Fruit fly (Drosophila melanogaster) whole organism, embryonic: ENCODE measurements around the gene CG13258.

Source experiments
- Abd-B ChIP-seq: fragments of 200-800 bp; sonication (Bioruptor generic); optimal IDR thresholded peaks from 2 replicates; lab custom pipeline; 2018; ENCODE audit warnings: missing biosample characterization, mild to moderate bottlenecking, missing genetic modification characterization, moderate library complexity
- Ada2b ChIP-seq: fragments of 200-800 bp; sonication (Bioruptor generic); IDR thresholded peaks from 2 replicates; pipeline ENCODE4 v1.3.6; 2022; ENCODE audit warnings: missing biosample characterization, missing genetic modification characterization
- Atf-2 ChIP-seq: fragments of 200-800 bp; sonication (Bioruptor generic); optimal IDR thresholded peaks from 2 replicates; lab custom pipeline; 2016; ENCODE audit warnings: missing biosample characterization, missing genetic modification characterization
- BEAF-32 ChIP-seq: fragments of 200-800 bp; sonication (Bioruptor generic); optimal IDR thresholded peaks from 3 replicates; lab custom pipeline; 2017; ENCODE audit warnings: missing biosample characterization, missing genetic modification characterization, mild to moderate bottlenecking, moderate library complexity, missing genetic modification reagents
- CG10209 ChIP-seq: fragments of 200-800 bp; sonication (Bioruptor generic); optimal IDR thresholded peaks from 3 replicates; lab custom pipeline; 2017; ENCODE audit warnings: missing biosample characterization, mild to moderate bottlenecking, missing genetic modification characterization, missing genetic modification reagents
- CG11247 ChIP-seq: fragments of 200-800 bp; sonication (Bioruptor generic); IDR thresholded peaks from 2 replicates; pipeline ENCODE4 v1.3.6; 2022; ENCODE audit warnings: missing biosample characterization, missing genetic modification characterization
- CG11695 ChIP-seq: fragments of 200-800 bp; sonication (Bioruptor generic); IDR thresholded peaks from 3 replicates; pipeline ENCODE4 v1.3.6; 2022; ENCODE audit warnings: missing biosample characterization, missing genetic modification characterization
- CG13287 ChIP-seq: fragments of 200-800 bp; sonication (Bioruptor generic); IDR thresholded peaks from 2 replicates; pipeline ENCODE4 v1.3.6; 2022; ENCODE audit warnings: missing biosample characterization, missing genetic modification characterization; ENCODE audit not compliant: partially characterized antibody
- CG13296 ChIP-seq: fragments of 200-800 bp; sonication (Bioruptor generic); optimal IDR thresholded peaks from 3 replicates; lab custom pipeline; 2018; ENCODE audit warnings: missing biosample characterization, mild to moderate bottlenecking, missing genetic modification characterization
- CG15073 ChIP-seq: fragments of 200-800 bp; sonication (Bioruptor generic); optimal IDR thresholded peaks from 2 replicates; lab custom pipeline; 2016; ENCODE audit warnings: missing biosample characterization, missing genetic modification characterization
- CG16863 ChIP-seq: fragments of 200-800 bp; sonication (Bioruptor generic); optimal IDR thresholded peaks from 3 replicates; lab custom pipeline; 2016; ENCODE audit warnings: missing biosample characterization, missing genetic modification characterization
- CG17186 ChIP-seq: fragments of 200-800 bp; sonication (Bioruptor generic); optimal IDR thresholded peaks from 3 replicates; lab custom pipeline; 2017; ENCODE audit warnings: missing biosample characterization, missing genetic modification reagents, missing genetic modification characterization
- CG2678 ChIP-seq: fragments of 200-800 bp; sonication (Bioruptor generic); optimal IDR thresholded peaks from 3 replicates; lab custom pipeline; 2019; ENCODE audit warnings: missing biosample characterization, mild to moderate bottlenecking, missing genetic modification characterization, moderate library complexity
- CG30431 ChIP-seq: fragments of 200-800 bp; sonication (Bioruptor generic); optimal IDR thresholded peaks from 2 replicates; lab custom pipeline; 2017; ENCODE audit warnings: missing biosample characterization, missing genetic modification characterization
- CG3065 ChIP-seq: fragments of 200-800 bp; sonication (Bioruptor generic); optimal IDR thresholded peaks from 2 replicates; lab custom pipeline; 2016; ENCODE audit warnings: missing biosample characterization, missing genetic modification characterization
- CG31365 ChIP-seq: fragments of 200-800 bp; sonication (Bioruptor generic); optimal IDR thresholded peaks from 2 replicates; lab custom pipeline; 2018; ENCODE audit warnings: missing biosample characterization, mild to moderate bottlenecking, missing genetic modification characterization
- CG31441 ChIP-seq: fragments of 200-800 bp; sonication (Bioruptor generic); IDR thresholded peaks from 2 replicates; pipeline ENCODE4 v1.3.6; 2022; ENCODE audit warnings: missing biosample characterization, missing genetic modification characterization
- CG3995 ChIP-seq: fragments of 200-800 bp; sonication (Bioruptor generic); optimal IDR thresholded peaks from 3 replicates; lab custom pipeline; 2016; ENCODE audit warnings: missing biosample characterization, missing genetic modification characterization
- CG7271 ChIP-seq: fragments of 200-800 bp; sonication (Bioruptor generic); optimal IDR thresholded peaks from 2 replicates; lab custom pipeline; 2018; ENCODE audit warnings: missing biosample characterization, mild to moderate bottlenecking, missing genetic modification characterization, moderate library complexity
- CG8765 ChIP-seq: fragments of 200-800 bp; sonication (Bioruptor generic); IDR thresholded peaks from 2 replicates; pipeline ENCODE4 v1.3.6; 2022; ENCODE audit warnings: missing biosample characterization, missing genetic modification characterization
- CG9797 ChIP-seq: fragments of 200-800 bp; sonication (Bioruptor generic); optimal IDR thresholded peaks from 3 replicates; lab custom pipeline; 2018; ENCODE audit warnings: missing biosample characterization, mild to moderate bottlenecking, missing genetic modification characterization
- HHEX ChIP-seq: fragments of 200-800 bp; sonication (Bioruptor generic); optimal IDR thresholded peaks from 3 replicates; lab custom pipeline; 2017; ENCODE audit warnings: missing biosample characterization, mild to moderate bottlenecking, missing genetic modification characterization, missing genetic modification reagents
- Hmr ChIP-seq: fragments of 200-800 bp; sonication (Bioruptor generic); optimal IDR thresholded peaks from 3 replicates; lab custom pipeline; 2017; ENCODE audit warnings: mild to moderate bottlenecking, missing biosample characterization, missing genetic modification reagents, missing genetic modification characterization
- Kr ChIP-seq: fragments of 200-800 bp; sonication (Bioruptor generic); optimal IDR thresholded peaks from 2 replicates; lab custom pipeline; 2017; ENCODE audit warnings: missing biosample characterization, mild to moderate bottlenecking, missing genetic modification characterization
- NC2β ChIP-seq: fragments of 200-800 bp; sonication (Bioruptor generic); optimal IDR thresholded peaks from 2 replicates; lab custom pipeline; 2016; ENCODE audit warnings: missing biosample characterization, missing genetic modification characterization
- Pdp1 ChIP-seq, 2 experiments: fragments of 200-800 bp; sonication (Bioruptor generic); optimal IDR thresholded peaks; 3 replicates each; lab custom pipeline; 2016; ENCODE audit warnings: missing biosample characterization in 2 of 2, missing genetic modification characterization in 2 of 2, mild to moderate bottlenecking in 1 of 2, moderate library complexity in 1 of 2
- Xbp1 ChIP-seq: fragments of 200-800 bp; sonication (Bioruptor generic); optimal IDR thresholded peaks from 3 replicates; lab custom pipeline; 2016; ENCODE audit warnings: missing biosample characterization, mild to moderate bottlenecking, missing genetic modification characterization
- YL-1 ChIP-seq: fragments of 200-800 bp; sonication (Bioruptor generic); optimal IDR thresholded peaks from 3 replicates; lab custom pipeline; 2017; ENCODE audit warnings: missing biosample characterization, mild to moderate bottlenecking, missing genetic modification characterization
- aop ChIP-seq: fragments of 200-800 bp; sonication (Bioruptor generic); IDR thresholded peaks from 2 replicates; pipeline ENCODE4 v1.3.6; 2022; ENCODE audit warnings: missing biosample characterization, missing genetic modification characterization
- az2 ChIP-seq: fragments of 200-800 bp; sonication (Bioruptor generic); optimal IDR thresholded peaks from 3 replicates; lab custom pipeline; 2016; ENCODE audit warnings: missing biosample characterization, missing genetic modification characterization
- da ChIP-seq: fragments of 200-800 bp; sonication (Bioruptor generic); optimal IDR thresholded peaks from 2 replicates; lab custom pipeline; 2016; ENCODE audit warnings: missing biosample characterization, missing genetic modification characterization
- danr ChIP-seq: fragments of 200-800 bp; sonication (Bioruptor generic); IDR thresholded peaks from 2 replicates; pipeline ENCODE4 v1.3.6; 2022; ENCODE audit warnings: missing biosample characterization, missing genetic modification characterization
- dm ChIP-seq: fragments of 200-800 bp; sonication (Bioruptor generic); optimal IDR thresholded peaks from 3 replicates; lab custom pipeline; 2016; ENCODE audit warnings: missing biosample characterization, missing genetic modification characterization
- dmrt11E ChIP-seq: fragments of 200-800 bp; sonication (Bioruptor generic); optimal IDR thresholded peaks from 3 replicates; lab custom pipeline; 2018; ENCODE audit warnings: missing biosample characterization, mild to moderate bottlenecking, missing genetic modification characterization, moderate library complexity
- fd96Cb ChIP-seq: fragments of 200-800 bp; sonication (Bioruptor generic); optimal IDR thresholded peaks from 2 replicates; lab custom pipeline; 2018; ENCODE audit warnings: missing biosample characterization, mild to moderate bottlenecking, missing genetic modification characterization, moderate library complexity
- gfzf ChIP-seq: fragments of 200-800 bp; sonication (Bioruptor generic); optimal IDR thresholded peaks from 2 replicates; lab custom pipeline; 2016; ENCODE audit warnings: missing biosample characterization, mild to moderate bottlenecking, missing genetic modification characterization, moderate library complexity
- h ChIP-seq: fragments of >200 bp; optimal IDR thresholded peaks from 2 replicates; lab custom pipeline; 2017
- ham ChIP-seq: fragments of 200-800 bp; sonication (Bioruptor generic); IDR thresholded peaks from 2 replicates; pipeline ENCODE4 v1.3.6; 2022; ENCODE audit warnings: missing biosample characterization, missing genetic modification characterization
- her ChIP-seq: fragments of 200-800 bp; sonication (Bioruptor generic); optimal IDR thresholded peaks from 2 replicates; lab custom pipeline; 2016; ENCODE audit warnings: missing biosample characterization, missing genetic modification characterization
- klu ChIP-seq: fragments of 200-800 bp; sonication (Bioruptor generic); IDR thresholded peaks from 2 replicates; pipeline ENCODE4 v1.3.6; 2022; ENCODE audit warnings: missing biosample characterization, missing genetic modification characterization
- prd ChIP-seq, 3 experiments: fragments of >200 bp in 2 of 3; fragments of 200-800 bp in 1 of 3; sonication (Bioruptor generic) in 1 of 3; optimal IDR thresholded peaks in 2 of 3; IDR thresholded peaks in 1 of 3; 2 replicates in 2 of 3; 3 replicates in 1 of 3; pipeline versions ENCODE4 v1.3.6 to Lab custom; 2017 to 2022; ENCODE audit warnings: missing biosample characterization in 1 of 3, missing genetic modification characterization in 1 of 3
- pzg ChIP-seq: fragments of 200-800 bp; sonication (Bioruptor generic); optimal IDR thresholded peaks from 3 replicates; lab custom pipeline; 2018; ENCODE audit warnings: missing biosample characterization, mild to moderate bottlenecking, missing genetic modification characterization, moderate library complexity
- schlank ChIP-seq: fragments of 200-800 bp; sonication (Bioruptor generic); optimal IDR thresholded peaks from 2 replicates; lab custom pipeline; 2018; ENCODE audit warnings: missing biosample characterization, mild to moderate bottlenecking, missing genetic modification characterization
- seq ChIP-seq: fragments of 200-800 bp; sonication (Bioruptor generic); IDR thresholded peaks from 2 replicates; pipeline ENCODE4 v1.3.6; 2022; ENCODE audit warnings: missing biosample characterization, missing genetic modification characterization
- sob ChIP-seq: fragments of 200-800 bp; sonication (Bioruptor generic); IDR thresholded peaks from 2 replicates; pipeline ENCODE4 v1.3.6; 2022; ENCODE audit warnings: missing biosample characterization, missing genetic modification characterization
- tgo ChIP-seq: fragments of 200-800 bp; sonication (Bioruptor generic); IDR thresholded peaks from 3 replicates; pipeline ENCODE4 v1.3.6; 2022; ENCODE audit warnings: missing biosample characterization, missing genetic modification characterization
- tx ChIP-seq: fragments of 200-800 bp; sonication (Bioruptor generic); optimal IDR thresholded peaks from 2 replicates; lab custom pipeline; 2016; ENCODE audit warnings: missing biosample characterization, missing genetic modification characterization
- unc-4 ChIP-seq: fragments of 200-800 bp; sonication (Bioruptor generic); IDR thresholded peaks from 2 replicates; pipeline ENCODE4 v1.3.6; 2022; ENCODE audit warnings: missing biosample characterization, missing genetic modification characterization; ENCODE audit not compliant: partially characterized antibody
- usp ChIP-seq: fragments of >200 bp; optimal IDR thresholded peaks from 2 replicates; lab custom pipeline; 2017; ENCODE audit warnings: missing biosample characterization, missing genetic modification characterization
- zfh1 ChIP-seq: fragments of 200-800 bp; sonication (Bioruptor generic); IDR thresholded peaks from 3 replicates; pipeline ENCODE4 v1.3.6; 2022; ENCODE audit warnings: missing biosample characterization, missing genetic modification characterization

CG13258 gene

DNA sequence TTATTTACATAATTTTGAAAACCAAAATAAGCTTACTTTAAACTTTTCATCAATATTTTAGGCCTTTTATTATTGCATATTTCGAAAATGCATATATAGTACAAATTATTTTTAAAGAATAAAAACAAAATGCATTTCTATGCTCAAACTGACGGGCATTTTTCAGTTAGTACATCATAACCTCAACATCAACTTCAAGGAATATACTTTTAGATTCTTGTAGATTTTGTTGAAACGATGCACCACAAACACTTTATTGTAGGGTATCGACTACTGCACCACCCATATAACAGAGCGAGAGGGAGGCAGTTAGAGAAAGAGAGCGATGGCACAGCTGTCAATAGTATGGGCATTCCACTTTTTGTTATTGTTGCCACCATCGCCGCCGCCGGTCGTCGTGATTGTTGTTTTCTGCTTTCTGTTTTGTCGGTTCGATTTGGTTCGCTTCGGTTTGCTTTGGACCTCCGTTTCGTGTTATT is 13.0 kb downstream of the CG13258 start (continued):
- TF ChIP-seq HHEX (GFP tag; lab: Kevin White, UChicago) (peak; percentile 90), Kr (no peak), CG11695 (GFP tag; lab: Robert Waterston, UW) (peak; percentile 72; the same call in 2 of the 3 replicates), prd (optimal IDR thresholded peaks at IDR 0.05; lab: Kevin White, UChicago) (no peak), prd (GFP tag; IDR thresholded peaks at IDR 0.05; lab: Robert Waterston, UW) (peak; percentile 80), CG15073 (GFP tag; lab: Kevin White, UChicago) (peak; percentile 65), Abd-B (GFP tag; lab: Kevin White, UChicago) (peak; percentile 92), dm (GFP tag; lab: Kevin White, UChicago) (peak; percentile 52), CG31365 (peak; percentile 51), Xbp1 (GFP tag; lab: Kevin White, UChicago) (peak; percentile 96), CG11247 (no peak), YL-1 (GFP tag; lab: Kevin White, UChicago) (peak; percentile 21), Atf-2 (GFP tag; lab: Kevin White, UChicago) (peak; percentile 86), Ada2b (GFP tag; lab: Robert Waterston, UW) (peak; percentile 66), da (GFP tag; lab: Kevin White, UChicago) (peak; percentile 83), danr (GFP tag; lab: Robert Waterston, UW) (peak; percentile 78), Hmr (GFP tag; lab: Kevin White, UChicago) (peak; percentile 85), CG13296 (GFP tag; lab: Kevin White, UChicago) (peak; percentile 87), CG3995 (GFP tag; lab: Kevin White, UChicago) (peak; percentile 41), BEAF-32 (GFP tag; lab: Kevin White, UChicago) (no peak), seq (GFP tag; lab: Robert Waterston, UW) (peak; percentile 83), her (GFP tag; lab: Kevin White, UChicago) (peak; percentile 58), NC2β (GFP tag; lab: Kevin White, UChicago) (peak; percentile 86), h (lab: Kevin White, UChicago) (no peak), pzg (GFP tag; lab: Kevin White, UChicago) (no peak), az2 (GFP tag; lab: Kevin White, UChicago) (peak; percentile 95), CG2678 (peak; percentile 95), gfzf (GFP tag; lab: Kevin White, UChicago) (no peak), unc-4 (no peak), CG31441 (peak; percentile 97), CG7271 (tag; lab: Kevin White, UChicago) (peak; percentile 37), klu (GFP tag; lab: Robert Waterston, UW) (no peak; the same call in 1 of the 2 replicates), tgo (GFP tag; lab: Robert Waterston, UW) (peak; percentile 82), CG3065 (peak; percentile 79), CG10209 (peak; percentile 93), ham (no peak), fd96Cb (tag; lab: Kevin White, UChicago) (peak; percentile 96), schlank (peak; percentile 45), sob (peak; percentile 55; the same call in 1 of the 2 replicates), CG30431 (GFP tag; lab: Kevin White, UChicago) (peak; percentile 75), usp (GFP tag; lab: Kevin White, UChicago) (no peak), aop (GFP tag; lab: Robert Waterston, UW) (no peak), zfh1 (GFP tag; lab: Robert Waterston, UW) (peak; percentile 82), CG17186 (GFP tag; lab: Kevin White, UChicago) (peak; percentile 68), tx (GFP tag; lab: Kevin White, UChicago) (peak; percentile 71), CG16863 (GFP tag; lab: Kevin White, UChicago) (peak; percentile 91), dmrt11E (tag; lab: Kevin White, UChicago) (peak; percentile 93), CG8765 (GFP tag; lab: Robert Waterston, UW) (no peak), CG9797 (GFP tag; lab: Kevin White, UChicago) (peak; percentile 10), Pdp1 (GFP tag; optimal IDR thresholded peaks at IDR 0.05; lab: Kevin White, UChicago) (peak; percentile 86 to 91), CG13287 (no peak)
